Worm (Caenorhabditis elegans) whole organism, dauer: ENCODE data around the gene K12H6.5.

Source experiments
- unc-62 ChIP-seq: sonication (generic microtip); optimal IDR thresholded peaks from 2 replicates; lab custom pipeline; 2017; ENCODE audit warnings: missing biosample characterization, missing genetic modification reagents, missing genetic modification characterization

Gene K12H6.5

DNA sequence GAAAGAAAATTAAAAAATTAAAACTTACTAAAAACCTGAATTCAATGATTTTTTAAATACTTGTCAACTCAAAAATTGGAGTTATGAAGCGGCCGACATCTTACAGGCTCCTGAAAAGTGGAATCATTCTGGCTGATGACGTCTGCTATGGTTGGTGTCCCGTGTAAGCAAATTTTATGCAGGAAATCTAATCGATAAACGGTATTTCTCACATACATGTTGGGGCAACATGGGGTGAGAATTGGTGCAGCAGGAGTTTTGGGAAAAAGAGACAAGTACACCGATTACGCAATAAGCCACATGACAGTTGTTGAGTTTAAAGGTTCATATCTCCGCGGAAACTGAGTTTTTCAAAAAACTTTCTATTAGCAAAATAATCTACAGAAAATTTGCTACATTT lies 10.5 kb downstream of the K12H6.5 start, which contains the start of gene K12H6.2:
Gene K12H6.2 (minus strand): TSS at position 101 of the 400 bp plus-strand sequence.
- no peak for TF ChIP-seq unc-62 (GFP tag; lab: Kevin White, UChicago)

DNA sequence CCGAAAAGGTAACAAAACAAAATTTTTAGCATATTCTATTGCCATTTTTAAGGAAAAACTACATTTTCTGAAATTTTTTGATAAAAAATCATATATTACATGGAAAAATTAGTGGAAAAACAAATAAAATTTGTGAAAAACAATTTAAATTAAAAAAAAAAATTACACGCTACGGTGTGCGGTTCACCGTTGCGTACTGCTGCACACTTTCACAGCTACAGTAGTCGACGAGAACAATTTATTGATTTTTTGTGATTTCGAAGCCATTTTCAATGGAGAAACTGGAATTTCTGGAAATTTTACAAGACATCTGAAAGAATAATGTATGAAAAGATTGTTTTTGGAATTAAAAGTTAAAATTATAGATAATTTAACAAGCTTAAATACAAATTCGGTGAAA lies 11.0 kb downstream of the K12H6.5 start:
- no peak for TF ChIP-seq unc-62 (GFP tag; lab: Kevin White, UChicago)

DNA sequence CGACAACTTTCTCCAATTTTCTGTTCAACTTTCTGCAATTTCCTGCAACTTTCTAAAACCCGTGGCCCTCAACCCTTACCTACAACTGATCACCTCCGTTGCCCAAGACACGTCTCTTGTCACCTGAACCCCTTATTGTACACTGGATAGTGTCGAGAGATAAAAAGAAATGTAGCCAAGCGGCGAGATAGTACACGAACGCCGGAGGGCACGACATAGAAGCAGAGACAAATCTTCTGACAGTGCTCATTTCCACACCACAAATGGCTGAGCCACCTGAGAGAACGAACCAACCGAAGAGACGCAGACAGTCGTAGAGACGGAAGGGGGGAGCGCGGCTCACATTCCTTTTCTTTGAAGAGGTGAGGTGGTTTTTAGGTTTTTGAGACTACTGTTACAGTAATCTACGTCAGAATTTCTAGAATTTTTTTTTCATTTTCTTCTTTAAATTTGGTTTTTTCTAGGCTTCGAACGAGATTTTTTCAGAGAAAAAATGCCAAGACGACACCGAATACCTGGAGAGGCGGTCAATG lies 18.2 kb downstream of the K12H6.5 start, which contains the start of gene K12H6.12:
Gene K12H6.12 (plus strand): TSS at position 483 of the 533 bp plus-strand sequence.
- no peak for TF ChIP-seq unc-62 (GFP tag; lab: Kevin White, UChicago)

DNA sequence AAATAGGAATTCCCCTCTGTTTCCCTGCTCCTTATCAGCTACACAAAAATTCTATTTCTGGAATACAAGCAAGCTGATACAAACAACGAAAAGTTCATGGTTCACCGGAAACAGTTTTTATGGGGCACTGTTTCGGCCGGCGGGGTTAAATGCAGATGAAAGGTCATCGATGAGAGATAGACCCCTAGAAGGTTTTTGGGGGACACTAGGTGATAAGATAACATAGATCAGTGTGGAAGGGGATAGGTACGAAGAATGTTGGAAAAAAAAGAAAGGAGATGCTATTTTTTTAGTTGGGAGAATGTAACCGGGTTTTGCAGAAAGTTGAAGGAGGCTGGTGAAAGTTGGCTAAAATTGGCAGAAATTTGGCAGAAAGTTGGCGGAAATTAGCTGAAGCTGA lies 20.4 kb downstream of the K12H6.5 start:
- TF ChIP-seq unc-62 (GFP tag; lab: Kevin White, UChicago): no peak

DNA sequence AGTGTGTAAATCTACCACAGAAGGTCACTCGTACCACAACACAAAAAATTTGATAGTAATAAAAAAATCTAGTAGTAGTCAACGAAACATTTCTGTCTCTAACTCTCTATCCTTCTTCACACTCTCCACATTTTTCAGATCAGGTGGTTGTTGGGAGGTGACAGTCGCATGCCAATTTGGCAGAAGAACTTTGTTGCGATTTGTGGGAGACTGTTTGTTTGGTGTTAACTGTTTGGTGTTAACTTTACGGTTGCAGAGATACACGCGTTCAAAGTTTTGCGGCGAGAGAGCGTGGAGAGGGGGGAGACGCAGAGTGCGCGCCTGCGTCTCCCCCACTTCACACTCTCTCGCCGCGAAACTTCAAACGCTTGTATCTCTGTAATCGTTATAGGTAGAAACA lies 21.0 kb downstream of the K12H6.5 start:
- TF ChIP-seq unc-62 (GFP tag; lab: Kevin White, UChicago): no peak

DNA sequence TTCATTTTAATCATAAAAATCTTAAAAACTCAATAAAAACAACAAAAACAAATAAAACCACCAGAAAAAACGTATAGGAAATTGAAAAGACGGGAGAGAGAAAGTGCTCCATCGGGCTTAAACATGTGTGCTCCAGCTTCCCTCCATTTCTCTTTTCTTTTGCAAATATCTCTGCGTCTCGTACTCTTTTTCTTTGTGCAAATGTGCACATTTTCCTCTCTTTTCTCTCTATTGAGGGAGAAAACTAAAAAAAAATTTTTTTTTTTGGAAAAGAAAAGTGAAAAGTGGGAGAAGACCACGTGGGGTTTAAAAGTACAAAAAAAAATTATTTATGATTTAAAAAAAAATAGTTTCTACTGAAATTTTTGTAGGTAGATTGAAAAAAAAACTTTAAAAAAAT lies 21.7 kb downstream of the K12H6.5 start:
- TF ChIP-seq unc-62 (GFP tag; lab: Kevin White, UChicago): no peak

DNA sequence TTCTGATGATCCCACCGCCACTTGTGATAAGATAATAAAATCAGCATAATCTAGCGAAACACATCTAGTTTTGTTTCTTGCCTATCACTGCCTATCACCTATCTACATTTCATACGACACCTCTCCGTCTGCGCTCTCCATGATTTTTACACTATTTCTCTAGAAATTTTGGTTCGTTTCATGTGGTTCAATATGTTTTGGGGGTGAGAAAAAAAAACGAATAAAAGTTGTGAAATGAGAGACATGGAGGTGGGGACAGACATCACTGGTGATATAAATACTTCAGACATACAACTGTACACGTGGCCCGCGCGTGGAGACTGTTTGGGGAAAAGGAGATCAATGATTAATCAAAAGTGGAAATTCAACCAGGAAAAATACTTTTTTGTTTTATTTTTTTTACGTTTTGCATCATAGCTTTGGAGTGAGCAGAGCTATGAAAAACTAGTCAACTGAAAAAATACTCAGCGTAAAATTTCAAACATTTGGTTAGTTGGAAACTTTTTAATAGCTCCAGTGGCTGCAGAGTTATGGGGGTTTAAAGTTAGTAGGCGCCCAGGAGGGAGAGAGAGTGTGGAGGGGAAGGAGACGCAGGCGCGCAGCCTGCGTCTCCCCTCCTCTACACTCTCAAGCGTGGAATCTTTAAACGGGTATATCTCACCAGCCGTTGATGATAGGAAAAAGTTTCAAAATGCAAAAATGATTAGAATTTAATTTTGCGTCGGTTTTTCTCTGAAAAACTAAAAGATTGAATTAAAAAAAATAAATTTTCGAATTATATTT lies 23.0 kb downstream of the K12H6.5 start:
- TF ChIP-seq unc-62 (GFP tag; lab: Kevin White, UChicago): no peak

DNA sequence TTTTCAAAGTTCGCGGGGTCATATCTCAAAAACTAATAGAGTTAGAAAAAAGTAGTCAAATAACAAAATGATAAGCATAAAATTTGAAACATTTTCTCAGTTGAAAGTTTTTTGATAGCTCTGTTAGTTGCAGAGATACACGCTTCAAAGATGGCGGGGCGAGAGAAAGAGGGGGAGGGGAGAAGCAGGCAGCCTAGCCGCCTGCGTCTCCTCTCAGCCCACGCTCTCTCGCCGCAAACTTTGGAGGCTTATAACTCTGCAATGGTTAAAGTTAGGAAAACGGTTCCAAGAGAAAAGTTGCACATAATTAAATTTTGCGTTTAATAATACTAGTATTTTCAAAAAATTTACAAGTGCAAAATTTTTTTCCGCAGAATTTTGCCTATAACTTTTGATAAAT lies 24.2 kb downstream of the K12H6.5 start:
- TF ChIP-seq unc-62 (GFP tag; lab: Kevin White, UChicago): no peak

DNA sequence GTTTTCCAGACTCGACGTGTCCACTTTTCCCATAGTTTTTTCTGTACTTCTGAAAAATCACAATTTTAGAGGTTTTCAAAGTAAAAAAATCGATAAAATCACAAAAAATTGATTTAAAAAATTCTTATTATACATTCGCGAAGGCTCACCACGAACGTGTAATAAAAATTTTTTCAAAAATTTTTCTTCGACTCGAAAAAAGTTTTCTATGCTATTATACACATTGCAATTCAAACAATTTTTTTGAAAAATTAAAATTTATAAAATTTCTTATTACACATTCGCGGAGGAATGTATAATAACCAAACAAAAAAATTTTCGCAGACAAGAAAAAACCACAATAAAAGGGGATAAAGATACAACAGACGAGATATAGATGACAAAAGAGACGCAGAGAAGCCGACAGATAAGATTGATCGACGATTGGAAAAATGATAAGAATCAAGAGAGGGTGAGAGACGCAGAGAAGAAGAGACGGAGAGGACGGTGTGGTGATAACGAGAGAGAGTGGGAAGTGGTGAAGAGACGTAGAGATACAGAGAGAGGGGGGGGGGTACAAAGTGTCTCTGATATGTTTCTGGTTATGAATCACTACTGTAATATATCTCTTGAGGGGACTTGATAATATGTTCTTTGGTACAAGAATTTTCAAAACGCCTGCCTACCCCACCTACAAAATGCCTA lies 25.3 kb downstream of the K12H6.5 start, which contains the start of gene nhr-119:
Gene nhr-119 (minus strand): TSS at position 51 of the 684 bp plus-strand sequence.
- TF ChIP-seq unc-62 (GFP tag; lab: Kevin White, UChicago): no peak

DNA sequence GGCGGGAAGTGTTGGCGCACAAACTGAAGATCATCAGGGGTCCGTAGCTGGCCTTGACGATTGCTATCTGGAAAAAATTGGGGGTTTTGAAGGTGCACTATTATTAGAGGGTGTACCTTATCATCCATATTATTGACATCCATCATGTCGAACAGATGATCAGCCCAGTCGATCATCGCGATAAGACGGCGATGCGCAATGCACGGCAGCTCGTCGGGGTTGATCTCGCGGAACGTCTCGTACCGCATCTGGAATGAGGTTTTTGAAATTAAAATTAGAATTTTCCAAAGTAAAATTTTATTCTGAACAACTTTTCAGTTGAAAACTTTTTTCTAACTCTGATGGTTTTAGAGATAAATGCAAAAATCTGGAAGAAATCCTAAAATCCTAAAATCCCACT lies 28.0 kb downstream of the K12H6.5 start:
- no peak for TF ChIP-seq unc-62 (GFP tag; lab: Kevin White, UChicago)

DNA sequence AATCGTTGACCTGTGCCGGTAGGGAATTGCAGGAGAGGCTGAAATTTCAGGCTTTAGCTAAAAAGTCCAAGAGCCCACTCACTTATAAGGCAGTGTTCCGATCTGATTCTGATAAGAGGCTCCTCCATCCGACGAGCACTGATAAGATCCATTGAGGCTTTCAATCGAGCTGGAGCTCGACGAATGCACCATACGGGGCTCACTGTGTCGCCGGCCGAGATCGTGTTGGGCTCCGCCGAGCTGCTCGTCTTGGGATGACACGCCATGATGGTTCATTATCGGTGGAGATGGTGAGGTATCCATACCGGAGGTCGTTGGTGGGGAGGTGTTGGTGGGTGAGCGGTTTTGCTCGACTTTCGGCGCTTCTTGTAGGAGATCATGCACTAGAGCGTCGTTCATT lies 29.5 kb downstream of the K12H6.5 start:
- no peak for TF ChIP-seq unc-62 (GFP tag; lab: Kevin White, UChicago)

DNA sequence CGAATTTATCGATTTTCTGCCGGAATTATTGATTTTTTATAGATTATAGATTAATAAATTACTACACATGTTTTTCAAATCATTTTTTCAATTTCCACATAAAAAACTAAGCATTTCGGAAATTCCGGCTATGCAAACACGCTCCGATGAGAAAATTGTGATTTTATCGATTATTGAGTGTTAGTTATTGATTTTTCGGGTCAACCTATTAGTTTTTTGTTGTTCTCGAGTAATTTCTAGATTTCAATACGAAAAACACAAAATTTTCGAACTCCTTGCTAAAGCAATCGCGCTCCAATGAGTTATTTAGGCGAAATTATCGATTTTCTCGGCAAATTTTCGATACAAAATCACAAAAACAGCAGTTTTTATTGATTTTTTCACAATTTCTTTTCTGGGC lies 30.6 kb downstream of the K12H6.5 start:
- no peak for TF ChIP-seq unc-62 (GFP tag; lab: Kevin White, UChicago)

DNA sequence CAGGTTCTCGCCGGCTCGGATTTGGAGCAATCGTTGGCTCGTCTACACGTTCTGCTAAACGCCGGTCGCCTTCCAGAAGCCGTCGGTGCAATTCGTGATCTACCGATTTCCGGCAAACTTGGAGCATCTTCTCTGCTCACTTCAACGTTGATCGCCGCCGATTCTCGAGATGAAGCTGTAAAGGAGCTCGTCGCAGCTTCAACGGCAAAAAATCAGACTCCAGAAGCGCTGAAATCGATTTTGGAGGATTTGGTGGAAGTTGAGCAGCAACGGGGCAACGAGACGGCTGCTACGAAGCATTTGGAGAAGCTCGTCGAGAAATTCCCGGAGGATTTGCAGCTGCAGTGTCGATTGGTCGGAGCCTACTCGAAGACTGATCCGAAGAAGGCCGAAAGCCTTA lies 34.3 kb downstream of the K12H6.5 start:
- no peak for TF ChIP-seq unc-62 (GFP tag; lab: Kevin White, UChicago)

DNA sequence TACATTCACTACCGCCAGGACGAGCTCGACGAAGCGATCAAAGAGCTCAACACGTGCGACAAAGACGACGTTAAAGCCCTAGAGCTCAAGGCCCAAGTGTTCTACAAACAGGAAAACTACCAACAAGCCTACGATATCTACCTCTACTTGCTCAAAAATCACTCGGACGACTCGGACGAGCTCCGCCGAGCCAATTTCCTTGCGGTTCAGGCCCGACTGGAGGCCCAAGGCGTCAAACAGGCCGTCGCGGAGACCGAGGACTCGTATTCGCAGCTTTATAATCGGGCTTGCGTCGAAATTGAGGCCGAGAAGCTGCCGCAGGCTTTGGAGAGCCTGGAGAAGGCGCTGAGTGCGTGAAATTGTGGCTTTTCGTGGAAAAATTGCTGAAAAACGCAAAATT lies 38.1 kb downstream of the K12H6.5 start:
- TF ChIP-seq unc-62 (GFP tag; lab: Kevin White, UChicago): no peak

DNA sequence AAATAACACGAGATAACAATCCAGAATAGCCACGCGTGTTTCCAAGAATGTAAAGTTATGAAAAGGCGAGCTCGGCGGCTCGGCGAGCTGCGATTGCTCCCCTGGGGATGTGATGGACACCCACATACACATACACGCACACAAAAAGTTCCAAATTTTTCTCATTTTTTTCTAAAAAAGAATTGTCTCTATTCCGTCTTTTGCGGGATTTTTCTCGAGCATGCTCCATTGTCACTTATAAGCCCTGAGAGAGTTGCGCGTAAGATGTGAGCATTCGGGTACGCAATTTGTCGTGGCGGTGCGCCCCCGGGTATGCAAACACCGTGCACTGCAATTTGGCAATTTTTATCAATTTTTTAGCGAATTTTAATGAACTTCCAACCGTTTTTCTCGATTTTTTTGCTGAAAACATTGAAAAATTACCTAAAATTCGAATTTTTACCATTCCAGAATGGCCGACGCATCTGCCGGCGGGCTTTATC lies 38.9 kb downstream of the K12H6.5 start, which contains the start of the genes F08D12.12 and srpa-72:
Gene F08D12.12 (minus strand): TSS at position 51 of the 482 bp plus-strand sequence.
Gene srpa-72 (plus strand): TSS at position 451 of the 482 bp plus-strand sequence.
- TF ChIP-seq unc-62 (GFP tag; lab: Kevin White, UChicago): no peak

DNA sequence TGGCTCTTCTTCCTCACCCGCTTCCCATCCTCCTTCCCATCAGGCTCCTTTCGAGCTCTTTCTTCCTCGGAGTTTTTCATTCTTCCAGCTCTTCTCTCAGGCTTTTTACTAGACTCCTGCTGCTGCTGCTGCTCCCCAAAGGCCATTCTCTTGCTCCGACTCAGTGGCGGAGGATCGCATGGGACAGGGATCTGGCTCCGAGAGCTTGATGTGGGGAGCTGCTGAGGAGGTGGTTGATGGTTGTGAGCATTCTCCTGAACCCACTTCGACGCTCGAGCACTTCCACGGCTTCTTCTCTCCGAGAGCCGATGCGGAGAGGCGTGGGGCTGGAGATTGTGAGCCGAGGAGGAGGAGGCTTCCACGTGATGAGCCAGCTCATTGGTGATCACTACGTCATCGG lies 40.2 kb downstream of the K12H6.5 start:
- no peak for TF ChIP-seq unc-62 (GFP tag; lab: Kevin White, UChicago)
